Worm (Caenorhabditis elegans): ENCODE results near the gene mls-1.

Gene mls-1

ce11 chrIII:7488303-7488702 is 28.2 kb downstream of the mls-1 start (continued):
- TF ChIP-seq elt-3 (tag; optimal IDR thresholded peaks at IDR 0.05) (peak; percentile 55 to 95 (median 86)), mep-1 (tag; optimal IDR thresholded peaks at IDR 0.05) (peak; percentile 59), tbx-2 (tag; optimal IDR thresholded peaks at IDR 0.05) (peak; percentile 37), nhr-90 (tag; optimal IDR thresholded peaks at IDR 0.05; ENCODE audit: poor library complexity) (peak; percentile 63), unc-30 (tag; optimal IDR thresholded peaks at IDR 0.05) (no peak), mef-2 (tag; optimal IDR thresholded peaks at IDR 0.05) (no peak), isw-1 (GFP tag; IDR thresholded peaks at IDR 0.05) (no peak), ets-5 (GFP tag; IDR thresholded peaks at IDR 0.05) (no peak), dpl-1 (GFP tag; optimal IDR thresholded peaks at IDR 0.05) (peak in 2 of 3 experiments; percentile 9 to 16), swsn-7 (tag; optimal IDR thresholded peaks at IDR 0.05) (no peak), sptf-1 (tag; optimal IDR thresholded peaks at IDR 0.05) (no peak), aly-2 (tag; optimal IDR thresholded peaks at IDR 0.05) (no peak), pag-3 (tag; optimal IDR thresholded peaks at IDR 0.05; ENCODE audit: borderline replicate concordance, insufficient read depth) (peak; percentile 99), nhr-19 (GFP tag; conservative IDR thresholded peaks at IDR 0.05) (no peak), irx-1 (tag; optimal IDR thresholded peaks at IDR 0.05) (no peak), nhr-237 (tag; optimal IDR thresholded peaks at IDR 0.05) (no peak), nhr-11 (tag; optimal IDR thresholded peaks at IDR 0.05) (no peak), ztf-11 (tag; optimal IDR thresholded peaks at IDR 0.05) (no peak), lsy-2 (tag; optimal IDR thresholded peaks at IDR 0.05) (peak; percentile 22 to 47), nhr-47 (tag; optimal IDR thresholded peaks at IDR 0.05) (peak; percentile 22), snu-23 (GFP tag; optimal IDR thresholded peaks at IDR 0.05) (peak; percentile 76), lin-14 (GFP tag; optimal IDR thresholded peaks at IDR 0.05) (peak; percentile 94), fkh-10 (GFP tag; optimal IDR thresholded peaks at IDR 0.05) (no peak), fos-1 (tag; optimal IDR thresholded peaks at IDR 0.05) (no peak), ceh-63 (GFP tag; optimal IDR thresholded peaks at IDR 0.05) (no peak), efl-3 (GFP tag; optimal IDR thresholded peaks at IDR 0.05) (no peak), efl-1 (optimal IDR thresholded peaks at IDR 0.05) (peak in 1 of 2 experiments; percentile 3), efl-1 (GFP tag; optimal IDR thresholded peaks at IDR 0.05 in 1 of 2) (peak in 1 of 2 experiments; percentile 6), nhr-12 (tag; optimal IDR thresholded peaks at IDR 0.05) (no peak), blmp-1 (tag; optimal IDR thresholded peaks at IDR 0.05) (peak; percentile 91), Y116A8C.19 (tag; optimal IDR thresholded peaks at IDR 0.05; ENCODE audit: borderline replicate concordance) (no peak), lin-13 (GFP tag; optimal IDR thresholded peaks at IDR 0.05) (no peak), nhr-85 (tag) (peak; percentile 96), egl-27 (tag; optimal IDR thresholded peaks at IDR 0.05) (no peak), nhr-71 (tag; optimal IDR thresholded peaks at IDR 0.05) (peak; percentile 73), aha-1 (tag; optimal IDR thresholded peaks at IDR 0.05) (no peak), nhr-76 (tag; optimal IDR thresholded peaks at IDR 0.05) (no peak), unc-98 (GFP tag; IDR thresholded peaks at IDR 0.05) (no peak), nhr-20 (tag; optimal IDR thresholded peaks at IDR 0.05) (peak; percentile 78), sup-37 (GFP tag; optimal IDR thresholded peaks at IDR 0.05) (no peak), grh-1 (GFP tag; IDR thresholded peaks at IDR 0.05) (no peak), ces-1 (GFP tag; optimal IDR thresholded peaks at IDR 0.05) (no peak)

ce11 chrIII:7489055-7489534 is 29.0 kb downstream of the mls-1 start, which contains the start of gene mup-4:
Gene mup-4 (minus strand): TSS chrIII:7489105.
- TF ChIP-seq nhr-76 (tag; optimal IDR thresholded peaks at IDR 0.05) = no peak
- no peak for TF ChIP-seq fkh-8 (tag; optimal IDR thresholded peaks at IDR 0.05)
- peak; percentile 72 for TF ChIP-seq lin-14 (GFP tag; optimal IDR thresholded peaks at IDR 0.05)
- TF ChIP-seq skn-1 (tag; optimal IDR thresholded peaks at IDR 0.05) = no peak
- no peak for TF ChIP-seq lin-35 (GFP tag; optimal IDR thresholded peaks at IDR 0.05)
- TF ChIP-seq ceh-88 (GFP tag; IDR thresholded peaks at IDR 0.05) = no peak
- no peak for TF ChIP-seq ets-5 (GFP tag; IDR thresholded peaks at IDR 0.05)
- TF ChIP-seq aha-1 (tag; optimal IDR thresholded peaks at IDR 0.05) = no peak
- TF ChIP-seq C04F5.9 (tag; optimal IDR thresholded peaks at IDR 0.05) = no peak
- TF ChIP-seq mef-2 (tag; optimal IDR thresholded peaks at IDR 0.05) = no peak
- peak; percentile 65 for TF ChIP-seq blmp-1 (tag; optimal IDR thresholded peaks at IDR 0.05)
- TF ChIP-seq ceh-8 (GFP tag; optimal IDR thresholded peaks at IDR 0.05) = no peak
- TF ChIP-seq ztf-11 (tag; optimal IDR thresholded peaks at IDR 0.05) = no peak
- TF ChIP-seq grh-1 (GFP tag; IDR thresholded peaks at IDR 0.05) = 0 out of 2 replicates have a peak, but pooled peaks have one; percentile 11
- TF ChIP-seq efl-3 (GFP tag; optimal IDR thresholded peaks at IDR 0.05) = no peak
- TF ChIP-seq unc-98 (GFP tag; IDR thresholded peaks at IDR 0.05) = no peak
- peak in 1 of 3 experiments; percentile 15 for TF ChIP-seq dpl-1 (GFP tag; optimal IDR thresholded peaks at IDR 0.05)
- TF ChIP-seq nhr-71 (tag; optimal IDR thresholded peaks at IDR 0.05) = peak; percentile 43
- no peak for TF ChIP-seq F16B12.6 (tag; optimal IDR thresholded peaks at IDR 0.05)
- peak in 4 of 6 experiments; percentile 11 to 65 (median 39) for TF ChIP-seq elt-3 (tag; optimal IDR thresholded peaks at IDR 0.05)
- TF ChIP-seq unc-62 (GFP tag; optimal IDR thresholded peaks at IDR 0.05) = no peak
- TF ChIP-seq lsy-2 (tag; optimal IDR thresholded peaks at IDR 0.05) = peak; percentile 4 to 21
- TF ChIP-seq hpl-2 (GFP tag; optimal IDR thresholded peaks at IDR 0.05) = no peak
- peak; percentile 91 for TF ChIP-seq pag-3 (tag; optimal IDR thresholded peaks at IDR 0.05; ENCODE audit: borderline replicate concordance, insufficient read depth)

All from whole organism, L1 larva.